Worm (Caenorhabditis elegans) whole organism, mixed stage, embryonic: ENCODE results near the gene srx-9.
"Not testable (repeated sequence)": the region's sequence is repeated elsewhere in the genome, so short reads cannot be mapped to it uniquely, and the experiment has no call there.

Source experiments
- blmp-1 ChIP-seq: fragments of 150-350 bp; optimal IDR thresholded peaks from 2 replicates; lab custom pipeline; 2014; ENCODE audit warnings: missing biosample characterization, missing genetic modification characterization
- cnd-1 ChIP-seq: fragments of 200-800 bp; sonication (Bioruptor generic); optimal IDR thresholded peaks from 2 replicates; lab custom pipeline; 2018; ENCODE audit warnings: mild to moderate bottlenecking, missing genetic modification characterization, missing compliant biosample characterization
- flh-1 ChIP-seq: fragments of 200-800 bp; sonication (Bioruptor generic); optimal IDR thresholded peaks from 2 replicates; lab custom pipeline; 2018; ENCODE audit warnings: mild to moderate bottlenecking, missing genetic modification characterization, moderate library complexity, missing compliant biosample characterization
- lsy-2 ChIP-seq: fragments of 150-350 bp; optimal IDR thresholded peaks from 2 replicates; lab custom pipeline; 2014; ENCODE audit warnings: missing biosample characterization, missing genetic modification characterization
- mep-1 ChIP-seq: fragments of 150-350 bp; optimal IDR thresholded peaks from 2 replicates; lab custom pipeline; 2017; ENCODE audit warnings: missing biosample characterization, missing genetic modification reagents, missing genetic modification characterization, inconsistent platforms
- nhr-76 ChIP-seq: sonication (generic microtip); optimal IDR thresholded peaks from 2 replicates; lab custom pipeline; 2017; ENCODE audit warnings: missing biosample characterization, missing genetic modification characterization
- sem-2 ChIP-seq: fragments of 200-800 bp; sonication (Bioruptor generic); optimal IDR thresholded peaks from 2 replicates; lab custom pipeline; 2018; ENCODE audit warnings: mild to moderate bottlenecking, missing genetic modification characterization, missing compliant biosample characterization
- zip-8 ChIP-seq: fragments of 150-350 bp; optimal IDR thresholded peaks from 2 replicates; lab custom pipeline; 2014; ENCODE audit warnings: missing biosample characterization, missing genetic modification characterization

Gene srx-9

DNA sequence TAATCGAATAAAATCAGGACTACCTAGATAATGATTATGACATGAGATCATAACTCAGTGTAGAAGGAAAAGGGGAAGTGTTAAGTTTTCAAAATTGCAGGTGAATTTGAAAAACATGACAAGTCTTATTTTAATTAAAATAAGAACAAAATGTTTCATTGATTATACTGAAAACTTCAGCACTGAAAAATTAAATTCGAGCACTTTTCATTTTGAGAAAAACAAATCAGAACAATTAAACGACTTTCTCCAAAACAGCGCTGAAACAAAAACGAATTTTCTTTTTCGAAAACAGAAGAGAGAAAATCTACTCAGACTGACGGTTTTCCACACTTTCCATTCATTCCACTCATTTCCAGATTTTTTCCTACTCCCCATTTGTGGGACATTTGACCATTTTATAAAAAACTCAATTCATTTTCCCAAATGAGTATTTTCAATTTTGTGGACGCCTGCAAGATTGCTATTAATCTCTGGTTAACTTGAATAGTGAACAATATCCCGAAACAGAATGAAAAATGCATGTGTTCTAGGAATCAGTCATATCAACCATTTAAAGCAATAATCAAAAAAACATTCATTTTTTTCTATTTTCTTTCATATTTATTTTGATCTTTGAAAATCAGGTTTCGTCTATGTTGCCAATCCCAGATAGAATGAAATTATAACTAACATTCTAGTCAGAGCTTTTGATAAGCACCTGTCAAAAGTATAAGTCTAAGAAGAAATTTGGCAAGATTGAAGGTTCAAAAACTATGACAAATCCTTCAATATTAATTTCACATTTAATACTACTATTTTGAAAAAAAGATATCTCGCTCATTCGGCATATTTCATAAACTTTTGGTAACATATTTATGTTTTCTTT, 42.8 kb downstream of the srx-9 start, which contains the start of the genes srh-231 and srh-275:
srh-231 (minus strand) TSS at position 51 of the 868 bp plus-strand sequence.
srh-275 (plus strand) TSS at position 818 of the 868 bp plus-strand sequence.
- no peak for TF ChIP-seq nhr-76 (tag; lab: Kevin White, UChicago)

DNA sequence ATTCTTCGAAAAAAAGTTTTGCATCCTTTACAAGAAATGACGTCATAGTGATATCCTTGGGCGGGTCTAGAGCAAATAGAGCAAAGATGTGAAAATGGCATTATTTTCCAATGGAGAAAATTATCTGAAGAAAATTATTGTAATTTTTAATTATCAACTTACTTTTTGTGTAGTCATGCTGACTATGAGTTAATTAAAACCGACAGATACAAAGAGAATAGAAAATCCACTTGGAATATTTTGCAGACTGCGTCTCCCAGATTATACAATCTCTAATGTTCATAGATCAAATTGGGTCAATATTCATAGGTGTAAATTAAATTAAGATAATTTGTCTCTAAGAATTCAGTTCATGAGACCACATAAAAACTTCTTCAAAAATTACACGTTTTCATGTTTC, 45.7 kb downstream of the srx-9 start, which contains the start of gene nhr-149:
nhr-149 (minus strand) TSS at position 101 of the 400 bp plus-strand sequence.
- TF ChIP-seq blmp-1 (tag; lab: Kevin White, UChicago) (no peak), sem-2 (GFP tag; lab: Kevin White, UChicago) (no peak), lsy-2 (tag; lab: Kevin White, UChicago) (no peak), zip-8 (tag; lab: Kevin White, UChicago) (peak; percentile 53)

- TF ChIP-seq mep-1 (tag; lab: Kevin White, UChicago); flh-1; cnd-1: not testable (repeated sequence)
These were observed 49.8 kb downstream of the srx-9 start, which contains the start of gene nhr-147 for ce11 chrV:7345494-7345893. nhr-147 (plus strand) TSS chrV:7345794.
